Fruit fly (Drosophila melanogaster): ENCODE results near the gene CG42704.

dm6 chrX:7462089-7462488 lies 49.6 kb downstream of the CG42704 start:
- TF ChIP-seq CG8478 (optimal IDR thresholded peaks at IDR 0.05): no peak
- no peak for TF ChIP-seq CTCF (optimal IDR thresholded peaks at IDR 0.05)
